Worm (Caenorhabditis elegans) whole organism, L4 larva: ENCODE measurements around the gene Y62E10A.13.

ENCODE experiments used
- D1046.2 ChIP-seq: fragments of 200-800 bp; sonication (Bioruptor generic); IDR thresholded peaks from 2 replicates; pipeline ENCODE4 v1.3.6; 2022; ENCODE audit warnings: missing genetic modification characterization, missing compliant biosample characterization
- F10B5.3 ChIP-seq: sonication (generic microtip); optimal IDR thresholded peaks from 2 replicates; lab custom pipeline; 2016; ENCODE audit warnings: mild to moderate bottlenecking, missing genetic modification characterization, missing compliant biosample characterization
- F26F4.8 ChIP-seq: fragments of 200-800 bp; sonication (Bioruptor generic); conservative IDR thresholded peaks from 2 replicates; pipeline ENCODE4 v1.3.6; 2022; ENCODE audit warnings: missing genetic modification characterization, missing compliant biosample characterization
- F49E8.2 ChIP-seq: sonication (generic microtip); optimal IDR thresholded peaks from 2 replicates; lab custom pipeline; 2016; ENCODE audit warnings: missing compliant biosample characterization, mild to moderate bottlenecking, missing genetic modification characterization, borderline replicate concordance
- T20F7.1 ChIP-seq: fragments of 200-800 bp; sonication (Bioruptor generic); optimal IDR thresholded peaks from 2 replicates; lab custom pipeline; 2018; ENCODE audit warnings: mild to moderate bottlenecking, missing genetic modification characterization, missing compliant biosample characterization
- Y48G9A.11 ChIP-seq: fragments of 200-800 bp; sonication (Bioruptor generic); IDR thresholded peaks from 2 replicates; pipeline ENCODE4 v1.3.6; 2022; ENCODE audit warnings: missing genetic modification reagents, missing genetic modification characterization, missing compliant biosample characterization
- Y75B8A.6 ChIP-seq: fragments of 200-800 bp; sonication (Bioruptor generic); IDR thresholded peaks from 2 replicates; pipeline ENCODE4 v1.3.6; 2022; ENCODE audit warnings: missing genetic modification reagents, missing genetic modification characterization, missing compliant biosample characterization
- ZK337.2 ChIP-seq: fragments of 200-800 bp; sonication (Bioruptor generic); IDR thresholded peaks from 2 replicates; pipeline ENCODE4 v1.3.6; 2022; ENCODE audit warnings: missing genetic modification reagents, missing genetic modification characterization, missing compliant biosample characterization
- aha-1 ChIP-seq: fragments of 150-350 bp; peaks from one replicate; lab custom pipeline; 2014; ENCODE audit warnings: missing biosample characterization, missing genetic modification characterization
- aly-2 ChIP-seq: sonication (generic microtip); optimal IDR thresholded peaks from 2 replicates; lab custom pipeline; 2018; ENCODE audit warnings: missing biosample characterization, missing genetic modification characterization
- attf-4 ChIP-seq: sonication (generic microtip); optimal IDR thresholded peaks from 3 replicates; lab custom pipeline; 2017; ENCODE audit warnings: missing biosample characterization, missing genetic modification characterization
- ceh-20 ChIP-seq: fragments of 200-800 bp; sonication (Bioruptor generic); IDR thresholded peaks from 2 replicates; pipeline ENCODE4 v1.3.6; 2022; ENCODE audit warnings: missing genetic modification reagents, missing genetic modification characterization, missing compliant biosample characterization
- ceh-28 ChIP-seq: fragments of 150-350 bp; optimal IDR thresholded peaks from 2 replicates; lab custom pipeline; 2014; ENCODE audit warnings: missing biosample characterization, missing genetic modification reagents, missing genetic modification characterization
- ceh-44 ChIP-seq: fragments of 200-800 bp; sonication (Bioruptor generic); IDR thresholded peaks from 2 replicates; pipeline ENCODE4 v1.3.6; 2022; ENCODE audit warnings: missing genetic modification reagents, missing genetic modification characterization, missing compliant biosample characterization
- ceh-62 ChIP-seq: sonication (generic microtip); optimal IDR thresholded peaks from 2 replicates; lab custom pipeline; 2017; ENCODE audit warnings: missing biosample characterization, missing genetic modification characterization
- ceh-82 ChIP-seq: sonication (generic microtip); optimal IDR thresholded peaks from 2 replicates; lab custom pipeline; 2017; ENCODE audit warnings: missing biosample characterization, missing genetic modification characterization
- cey-2 ChIP-seq: sonication (generic microtip); optimal IDR thresholded peaks from 3 replicates; lab custom pipeline; 2017; ENCODE audit warnings: missing genetic modification characterization, mild to moderate bottlenecking, missing compliant biosample characterization, antibody characterized with exemption, borderline replicate concordance; ENCODE audit not compliant: insufficient read depth
- daf-16 ChIP-seq, 3 experiments: sonication (generic microtip); optimal IDR thresholded peaks; 2 replicates each; lab custom pipeline; 2016 to 2017; ENCODE audit warnings: missing genetic modification characterization in 3 of 3, missing genetic modification reagents in 3 of 3, mild to moderate bottlenecking in 2 of 3, missing compliant biosample characterization in 2 of 3, missing biosample characterization in 1 of 3, moderate library complexity in 1 of 3
- daf-19 ChIP-seq: fragments of 200-800 bp; sonication (Bioruptor generic); conservative IDR thresholded peaks from 2 replicates; pipeline ENCODE4 v1.3.6; 2022; ENCODE audit warnings: missing genetic modification characterization, missing compliant biosample characterization
- daf-8 ChIP-seq: fragments of 200-800 bp; sonication (Bioruptor generic); IDR thresholded peaks from 2 replicates; pipeline ENCODE4 v1.3.6; 2022; ENCODE audit warnings: missing genetic modification characterization, missing compliant biosample characterization
- dmd-6 ChIP-seq: fragments of 200-800 bp; sonication (Bioruptor generic); IDR thresholded peaks from 2 replicates; pipeline ENCODE4 v1.3.6; 2022; ENCODE audit warnings: missing genetic modification reagents, missing genetic modification characterization, missing compliant biosample characterization
- dpl-1 ChIP-seq: fragments of 150-350 bp; optimal IDR thresholded peaks from 2 replicates; lab custom pipeline; 2014; ENCODE audit warnings: missing biosample characterization, missing genetic modification reagents, missing genetic modification characterization
- duxl-1 ChIP-seq: sonication (generic microtip); optimal IDR thresholded peaks from 2 replicates; lab custom pipeline; 2016; ENCODE audit warnings: mild to moderate bottlenecking, missing genetic modification characterization, moderate library complexity, missing compliant biosample characterization; ENCODE audit not compliant: poor library complexity
- dve-1 ChIP-seq: sonication (generic microtip); optimal IDR thresholded peaks from 2 replicates; lab custom pipeline; 2017; ENCODE audit warnings: antibody characterized with exemption, mild to moderate bottlenecking, missing genetic modification characterization, missing compliant biosample characterization; ENCODE audit not compliant: insufficient read depth
- fkh-10 ChIP-seq: fragments of 150-350 bp; optimal IDR thresholded peaks from 2 replicates; lab custom pipeline; 2014; ENCODE audit warnings: missing biosample characterization, missing genetic modification reagents, missing genetic modification characterization
- gei-8 ChIP-seq: fragments of 200-800 bp; sonication (Bioruptor generic); optimal IDR thresholded peaks from 2 replicates; lab custom pipeline; 2018; ENCODE audit warnings: mild to moderate bottlenecking, missing genetic modification characterization, missing compliant biosample characterization
- hif-1 ChIP-seq, 2 experiments: sonication (generic microtip); optimal IDR thresholded peaks; 2 replicates each; lab custom pipeline; 2016 to 2017; ENCODE audit warnings: missing compliant biosample characterization in 2 of 2, missing genetic modification characterization in 2 of 2, missing genetic modification reagents in 2 of 2, missing genotype in 2 of 2, mild to moderate bottlenecking in 1 of 2
- hlh-11 ChIP-seq: fragments of 200-800 bp; sonication (Bioruptor generic); optimal IDR thresholded peaks from 2 replicates; lab custom pipeline; 2018; ENCODE audit warnings: mild to moderate bottlenecking, missing genetic modification characterization, missing compliant biosample characterization
- hlh-30 ChIP-seq: sonication (generic microtip); optimal IDR thresholded peaks from 2 replicates; lab custom pipeline; 2017; ENCODE audit warnings: antibody characterized with exemption, mild to moderate bottlenecking, missing genetic modification characterization, missing compliant biosample characterization; ENCODE audit not compliant: insufficient read depth
- jun-1 ChIP-seq: fragments of 150-350 bp; optimal IDR thresholded peaks from 2 replicates; lab custom pipeline; 2014; ENCODE audit warnings: missing biosample characterization, missing genetic modification reagents, missing genetic modification characterization
- lin-13 ChIP-seq: fragments of 150-350 bp; optimal IDR thresholded peaks from 2 replicates; lab custom pipeline; 2014; ENCODE audit warnings: missing biosample characterization, missing genetic modification reagents, missing genetic modification characterization
- mdl-1 ChIP-seq, 2 experiments: fragments of 150-350 bp in 1 of 2; sonication (generic microtip) in 1 of 2; optimal IDR thresholded peaks; 2 replicates each; lab custom pipeline; 2014 to 2017; ENCODE audit warnings: missing biosample characterization in 2 of 2, missing genetic modification characterization in 2 of 2
- mdt-29 ChIP-seq: fragments of 200-800 bp; sonication (Bioruptor generic); IDR thresholded peaks from 2 replicates; pipeline ENCODE4 v1.3.6; 2022; ENCODE audit warnings: missing genetic modification reagents, missing genetic modification characterization, missing compliant biosample characterization
- mep-1 ChIP-seq: fragments of 150-350 bp; sonication (generic microtip); optimal IDR thresholded peaks from 3 replicates; lab custom pipeline; 2014; ENCODE audit warnings: missing biosample characterization, missing genetic modification characterization
- mes-2 ChIP-seq: sonication (generic microtip); optimal IDR thresholded peaks from 2 replicates; lab custom pipeline; 2016; ENCODE audit warnings: missing genotype, mild to moderate bottlenecking, missing genetic modification characterization, missing compliant biosample characterization; ENCODE audit not compliant: poor library complexity, severe bottlenecking
- mxl-3 ChIP-seq: fragments of 200-800 bp; sonication (Bioruptor generic); optimal IDR thresholded peaks from 2 replicates; lab custom pipeline; 2018; ENCODE audit warnings: mild to moderate bottlenecking, missing genetic modification characterization, missing compliant biosample characterization
- nhr-10 ChIP-seq: fragments of 150-350 bp; optimal IDR thresholded peaks from 2 replicates; lab custom pipeline; 2014; ENCODE audit warnings: missing biosample characterization, missing genetic modification characterization
- nhr-102 ChIP-seq: sonication (generic microtip); optimal IDR thresholded peaks from 2 replicates; lab custom pipeline; 2016; ENCODE audit warnings: mild to moderate bottlenecking, missing genetic modification characterization, moderate library complexity, missing compliant biosample characterization
- nhr-28 ChIP-seq: fragments of 150-350 bp; optimal IDR thresholded peaks from 2 replicates; lab custom pipeline; 2014; ENCODE audit warnings: missing biosample characterization, missing genetic modification characterization
- nhr-48 ChIP-seq: sonication (generic microtip); optimal IDR thresholded peaks from 2 replicates; lab custom pipeline; 2016; ENCODE audit warnings: mild to moderate bottlenecking, missing genetic modification characterization, missing compliant biosample characterization
- nhr-6 ChIP-seq: fragments of 150-350 bp; optimal IDR thresholded peaks from 2 replicates; lab custom pipeline; 2014; ENCODE audit warnings: missing biosample characterization, missing genetic modification characterization
- nhr-76 ChIP-seq: fragments of 150-350 bp; optimal IDR thresholded peaks from 2 replicates; lab custom pipeline; 2014; ENCODE audit warnings: missing biosample characterization, missing genetic modification characterization
- nhr-77 ChIP-seq: fragments of 150-350 bp; optimal IDR thresholded peaks from 2 replicates; lab custom pipeline; 2014; ENCODE audit warnings: missing biosample characterization, missing genetic modification characterization
- php-3 ChIP-seq: fragments of 200-800 bp; sonication (Bioruptor generic); IDR thresholded peaks from 2 replicates; pipeline ENCODE4 v1.3.6; 2022; ENCODE audit warnings: missing genetic modification reagents, missing genetic modification characterization, missing compliant biosample characterization
- pqm-1 ChIP-seq: sonication (generic microtip); optimal IDR thresholded peaks from 2 replicates; lab custom pipeline; 2017; ENCODE audit warnings: missing biosample characterization, missing genetic modification characterization
- sdz-12 ChIP-seq: fragments of 200-800 bp; sonication (Bioruptor generic); optimal IDR thresholded peaks from 2 replicates; lab custom pipeline; 2018; ENCODE audit warnings: mild to moderate bottlenecking, missing genetic modification characterization, missing compliant biosample characterization
- snpc-1.2 ChIP-seq: fragments of 200-800 bp; sonication (Bioruptor generic); IDR thresholded peaks from 2 replicates; pipeline ENCODE4 v1.3.6; 2022; ENCODE audit warnings: missing genetic modification reagents, missing genetic modification characterization, missing compliant biosample characterization
- unc-62 ChIP-seq, 3 experiments: fragments of 150-350 bp in 1 of 3; sonication (generic microtip); optimal IDR thresholded peaks in 2 of 3; peaks in 1 of 3; 1 replicate in 1 of 3; 2 replicates in 2 of 3; lab custom pipeline; 2014 to 2017; ENCODE audit warnings: missing biosample characterization in 3 of 3, missing genetic modification characterization in 3 of 3, missing genetic modification reagents in 3 of 3, missing genotype in 1 of 3
- ztf-7 ChIP-seq: fragments of 150-350 bp; optimal IDR thresholded peaks from 2 replicates; lab custom pipeline; 2014; ENCODE audit warnings: missing biosample characterization, missing genetic modification characterization

Y62E10A.13 gene

DNA sequence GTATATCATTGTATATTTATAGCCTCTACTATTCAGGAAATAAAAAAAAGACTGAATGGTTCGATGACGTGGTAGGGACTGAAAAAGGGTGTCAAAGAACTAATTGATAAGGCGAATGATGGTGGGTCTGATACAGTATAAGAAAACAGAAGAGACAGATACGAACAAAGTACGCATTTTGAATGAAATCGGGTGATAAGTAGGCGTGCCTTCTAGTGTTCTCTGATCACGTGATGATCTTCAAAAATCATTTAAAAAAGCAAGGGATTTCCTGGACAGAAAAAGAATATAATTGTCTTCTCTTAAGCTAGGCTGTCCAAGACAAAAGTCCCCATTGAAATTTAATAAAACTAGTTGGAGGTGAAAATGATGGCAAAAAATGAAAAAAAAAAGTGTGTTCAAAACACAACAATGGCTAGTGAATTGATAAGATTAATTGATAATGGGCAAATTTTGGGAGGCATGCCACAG is 5.6 kb downstream of the Y62E10A.13 start:
- TF ChIP-seq nhr-10 (tag; lab: Kevin White, UChicago) (peak; percentile 87), php-3 (GFP tag; lab: Robert Waterston, UW) (peak; percentile 67; the same call in 1 of the 2 replicates), nhr-48 (tag; lab: Kevin White, UChicago) (peak; percentile 81), Y75B8A.6 (GFP tag; lab: Robert Waterston, UW) (0 out of 2 replicates have a peak, but pooled peaks have one; percentile 57), hif-1 (tag; optimal IDR thresholded peaks at IDR 0.05; lab: Kevin White, UChicago) (peak in 1 of 2 experiments; percentile 62), hlh-11 (tag; lab: Kevin White, UChicago) (peak; percentile 91), lin-13 (GFP tag; lab: Kevin White, UChicago) (peak; percentile 23), ceh-82 (tag; lab: Kevin White, UChicago) (no peak), pqm-1 (peak; percentile 31), mdl-1 (tag; optimal IDR thresholded peaks at IDR 0.05; lab: Kevin White, UChicago) (peak in 1 of 2 experiments; percentile 75), nhr-76 (no peak), F26F4.8 (GFP tag; lab: Robert Waterston, UW) (no peak), snpc-1.2 (GFP tag; lab: Robert Waterston, UW) (no peak), gei-8 (GFP tag; lab: Kevin White, UChicago) (peak; percentile 46), F10B5.3 (tag; lab: Kevin White, UChicago) (no peak), D1046.2 (GFP tag; lab: Robert Waterston, UW) (no peak), nhr-102 (tag; lab: Kevin White, UChicago) (peak; percentile 45), aha-1 (tag; lab: Kevin White, UChicago) (peak; percentile 97), fkh-10 (GFP tag; lab: Kevin White, UChicago) (no peak), unc-62 (GFP tag; optimal IDR thresholded peaks at IDR 0.05 in 1 of 2; lab: Kevin White, UChicago) (peak in 1 of 2 experiments; percentile 83), unc-62 (tag; optimal IDR thresholded peaks at IDR 0.05; lab: Kevin White, UChicago) (no peak), nhr-28 (tag; lab: Kevin White, UChicago) (peak; percentile 68), mdt-29 (GFP tag; lab: Robert Waterston, UW) (peak; percentile 61), Y48G9A.11 (peak; percentile 22; the same call in 1 of the 2 replicates), ztf-7 (peak; percentile 22), dmd-6 (GFP tag; lab: Robert Waterston, UW) (peak; percentile 86), F49E8.2 (tag; lab: Kevin White, UChicago) (no peak), ceh-20 (GFP tag; lab: Robert Waterston, UW) (peak; percentile 7; the same call in 1 of the 2 replicates), ceh-62 (tag; lab: Kevin White, UChicago) (no peak), jun-1 (no peak), ZK337.2 (no peak), nhr-6 (tag; lab: Kevin White, UChicago) (peak; percentile 34), ceh-28 (tag; lab: Kevin White, UChicago) (no peak), daf-8 (GFP tag; lab: Robert Waterston, UW) (no peak), daf-19 (GFP tag; lab: Robert Waterston, UW) (no peak), T20F7.1 (GFP tag; lab: Kevin White, UChicago) (peak; percentile 51), daf-16 (GFP tag; optimal IDR thresholded peaks at IDR 0.05; lab: Kevin White, UChicago) (peak in 1 of 2 experiments; percentile 55), daf-16 (tag; optimal IDR thresholded peaks at IDR 0.05; lab: Kevin White, UChicago) (peak; percentile 70), cey-2 (tag; lab: Kevin White, UChicago) (peak; percentile 1), dpl-1 (GFP tag; lab: Kevin White, UChicago) (no peak), nhr-77 (tag; lab: Kevin White, UChicago) (peak; percentile 21), ceh-44 (no peak), sdz-12 (GFP tag; lab: Kevin White, UChicago) (no peak), aly-2 (tag; lab: Kevin White, UChicago) (no peak), mep-1 (tag; lab: Kevin White, UChicago) (peak; percentile 5), dve-1 (tag; lab: Kevin White, UChicago) (peak; percentile 52), hlh-30 (tag; lab: Kevin White, UChicago) (peak; percentile 75), duxl-1 (tag; lab: Kevin White, UChicago) (no peak), mes-2 (tag; lab: Kevin White, UChicago) (peak; percentile 7), attf-4 (tag; lab: Kevin White, UChicago) (no peak), mxl-3 (peak; percentile 21)
